Fruit fly (Drosophila melanogaster) S2 (cell line): ENCODE results near the gene hng3.
A peak's percentile ranks its signal among the peaks of the same experiment; 100 is the strongest.

ENCODE experiments used
- CG8478 ChIP-seq: fragments of >200 bp; optimal IDR thresholded peaks from 2 replicates; lab custom pipeline; 2018
- CTCF ChIP-seq, 2 experiments: fragments of >200 bp; optimal IDR thresholded peaks; 2 replicates each; lab custom pipeline; 2018

Gene hng3

dm6 chr3L:690031-690686 lies 65.1 kb downstream of the hng3 start, which contains the start of the genes CG32483 and RabX6:
Gene CG32483, minus strand, starts transcription at chr3L:690081.
Gene RabX6, plus strand, starts transcription at chr3L:690517.
- no peak for TF ChIP-seq CG8478
- TF ChIP-seq CTCF (optimal IDR thresholded peaks at IDR 0.05; lab: Kevin White, UChicago), result peak in 1 of 2 experiments; percentile 3

DNA sequence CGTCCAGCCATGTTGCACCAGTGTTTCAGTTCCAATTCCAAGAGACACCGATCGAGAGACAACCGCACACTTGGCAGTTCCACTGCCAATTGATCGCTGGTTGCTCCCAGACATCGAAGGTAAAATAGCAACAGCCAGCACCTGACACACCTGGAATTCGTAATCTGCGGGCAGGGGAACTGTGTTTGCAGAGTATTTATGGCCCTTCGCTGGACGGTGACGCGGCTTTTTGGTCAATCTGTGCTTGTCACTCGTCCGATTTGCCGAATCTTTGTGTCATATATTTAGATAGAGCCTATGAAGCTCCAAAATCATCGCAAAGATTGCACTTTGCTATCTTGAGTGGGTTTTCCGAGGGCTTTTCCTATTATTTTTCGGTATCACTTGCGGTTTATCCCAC lies 67.4 kb downstream of the hng3 start, which contains the start of gene hiro:
Gene hiro, minus strand, starts transcription at position 101 of the 400 bp plus-strand sequence.
- TF ChIP-seq CTCF (optimal IDR thresholded peaks at IDR 0.05; lab: Kevin White, UChicago) (no peak), CG8478 (no peak)
